Worm (Caenorhabditis elegans): ENCODE measurements around the gene his-63.
"Not testable (repeated sequence)": the region's sequence is repeated elsewhere in the genome, so short reads cannot be mapped to it uniquely, and the experiment has no call there.

DNA sequence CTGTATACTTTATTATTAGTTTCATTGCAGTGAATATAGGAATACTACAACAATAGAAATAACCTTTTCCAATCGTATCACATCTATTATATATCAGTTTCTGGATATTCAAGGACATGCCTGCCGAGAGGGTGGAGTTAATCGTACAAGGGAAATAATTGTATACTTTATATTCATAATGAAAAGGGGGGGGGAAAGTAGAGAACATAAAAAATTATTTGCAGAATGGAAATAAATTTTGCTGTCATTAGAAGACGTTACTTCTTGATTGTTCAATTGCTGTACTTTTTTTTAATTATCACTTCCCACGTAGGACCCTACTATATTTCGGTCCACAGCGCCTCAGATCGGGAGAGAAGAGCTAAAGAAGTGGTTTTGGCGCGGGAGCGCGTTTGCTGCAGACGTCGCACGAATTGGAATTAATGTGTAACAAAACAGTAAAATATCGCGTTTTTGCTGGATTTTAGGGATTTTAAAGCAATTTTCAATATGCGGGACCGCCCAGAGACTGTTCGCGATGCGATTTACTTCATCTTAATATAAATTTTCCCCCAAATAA, 8.3 kb downstream of the his-63 start, which contains the start of gene dsl-6:
- not testable (repeated sequence) for TF ChIP-seq ama-1 (optimal IDR thresholded peaks at IDR 0.05); hmbx-1 (tag; optimal IDR thresholded peaks at IDR 0.05); hnd-1 (tag; optimal IDR thresholded peaks at IDR 0.05); hmg-4 (GFP tag; optimal IDR thresholded peaks at IDR 0.05)
